Worm (Caenorhabditis elegans) whole organism, mixed stage, embryonic: Measurements from ENCODE around the gene F13E9.13.

Source experiments
- drap-1 ChIP-seq: fragments of 200-800 bp; sonication (Bioruptor generic); optimal IDR thresholded peaks from 3 replicates; lab custom pipeline; 2018; ENCODE audit warnings: mild to moderate bottlenecking, missing genetic modification characterization, missing compliant biosample characterization
- elt-3 ChIP-seq: fragments of 150-350 bp; optimal IDR thresholded peaks from 2 replicates; lab custom pipeline; 2014; ENCODE audit warnings: missing biosample characterization, missing genetic modification characterization
- mab-5 ChIP-seq: fragments of 150-350 bp; optimal IDR thresholded peaks from 2 replicates; lab custom pipeline; 2014; ENCODE audit warnings: missing biosample characterization, missing genetic modification characterization
- mep-1 ChIP-seq: fragments of 150-350 bp; optimal IDR thresholded peaks from 2 replicates; lab custom pipeline; 2017; ENCODE audit warnings: missing biosample characterization, missing genetic modification reagents, missing genetic modification characterization, inconsistent platforms
- nhr-12 ChIP-seq: fragments of 150-350 bp; optimal IDR thresholded peaks from 2 replicates; lab custom pipeline; 2014; ENCODE audit warnings: missing biosample characterization, missing genetic modification characterization
- nhr-237 ChIP-seq: fragments of 150-350 bp; optimal IDR thresholded peaks from 2 replicates; lab custom pipeline; 2014; ENCODE audit warnings: missing biosample characterization, missing genetic modification characterization
- nhr-28 ChIP-seq: fragments of 150-350 bp; optimal IDR thresholded peaks from 2 replicates; lab custom pipeline; 2014; ENCODE audit warnings: missing biosample characterization, missing genetic modification characterization
- sptf-1 ChIP-seq: sonication (generic microtip); optimal IDR thresholded peaks from 2 replicates; lab custom pipeline; 2017; ENCODE audit warnings: mild to moderate bottlenecking, missing genetic modification characterization, moderate library complexity, missing compliant biosample characterization
- unc-62 ChIP-seq: fragments of 150-350 bp; optimal IDR thresholded peaks from 2 replicates; lab custom pipeline; 2014; ENCODE audit warnings: missing biosample characterization, missing genetic modification reagents, missing genetic modification characterization

DNA sequence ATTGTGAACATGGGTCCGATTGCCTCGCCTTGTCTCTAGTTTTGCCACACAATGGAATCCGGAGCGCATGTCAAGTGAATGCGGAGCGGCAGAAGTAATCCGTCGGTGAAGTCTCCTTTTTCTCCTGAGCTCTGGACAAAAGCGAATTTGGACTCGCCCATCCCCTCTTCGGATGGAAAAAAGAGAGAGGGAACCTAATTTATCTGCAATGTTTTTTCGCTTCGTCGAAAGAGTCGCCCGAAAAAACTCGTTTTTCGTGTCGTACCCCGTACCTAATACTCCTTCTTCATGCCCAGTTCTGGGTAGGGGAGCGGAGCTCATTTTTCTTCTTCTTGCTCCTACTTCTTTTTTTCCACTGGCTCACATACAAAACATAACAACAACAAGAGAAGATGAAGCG lies 11.2 kb upstream of the F13E9.13 start:
- TF ChIP-seq unc-62 (GFP tag; lab: Kevin White, UChicago): no peak
- TF ChIP-seq elt-3: no peak
- TF ChIP-seq mab-5 (tag; lab: Kevin White, UChicago): no peak
- TF ChIP-seq nhr-28 (tag; lab: Kevin White, UChicago): no peak
- TF ChIP-seq drap-1: no peak
- TF ChIP-seq nhr-12: no peak
- no peak for TF ChIP-seq nhr-237 (tag; lab: Kevin White, UChicago)
- no peak for TF ChIP-seq mep-1
- TF ChIP-seq sptf-1 (tag; lab: Kevin White, UChicago): no peak
